Fruit fly (Drosophila melanogaster) whole organism, embryonic: ENCODE measurements around the gene CG13032.

Source experiments
- Abd-B ChIP-seq: fragments of 200-800 bp; sonication (Bioruptor generic); optimal IDR thresholded peaks from 2 replicates; lab custom pipeline; 2018; ENCODE audit warnings: missing biosample characterization, mild to moderate bottlenecking, missing genetic modification characterization, moderate library complexity
- Awh ChIP-seq: fragments of 200-800 bp; sonication (Bioruptor generic); IDR thresholded peaks from 2 replicates; pipeline ENCODE4, ENCODE4 v1.3.6; 2022; ENCODE audit warnings: missing biosample characterization, missing genetic modification characterization
- B-H2 ChIP-seq: fragments of 200-800 bp; sonication (Bioruptor generic); optimal IDR thresholded peaks from 2 replicates; lab custom pipeline; 2018; ENCODE audit warnings: missing biosample characterization, mild to moderate bottlenecking, missing genetic modification characterization
- BtbVII ChIP-seq: fragments of 200-800 bp; sonication (Bioruptor generic); optimal IDR thresholded peaks from 3 replicates; lab custom pipeline; 2017; ENCODE audit warnings: missing biosample characterization, mild to moderate bottlenecking, missing genetic modification characterization
- CG12391 ChIP-seq: fragments of 200-800 bp; sonication (Bioruptor generic); optimal IDR thresholded peaks from 3 replicates; lab custom pipeline; 2018; ENCODE audit warnings: missing biosample characterization, mild to moderate bottlenecking, missing genetic modification characterization, moderate library complexity
- CG16815 ChIP-seq: fragments of 200-800 bp; sonication (Bioruptor generic); optimal IDR thresholded peaks from 3 replicates; lab custom pipeline; 2017; ENCODE audit warnings: missing biosample characterization, mild to moderate bottlenecking, missing genetic modification characterization
- CG17359 ChIP-seq: fragments of 200-800 bp; sonication (Bioruptor generic); optimal IDR thresholded peaks from 3 replicates; lab custom pipeline; 2018; ENCODE audit warnings: missing biosample characterization, mild to moderate bottlenecking, missing genetic modification characterization, moderate library complexity
- CG17829 ChIP-seq: fragments of 200-800 bp; optimal IDR thresholded peaks from 2 replicates; lab custom pipeline; 2019; ENCODE audit warnings: missing biosample characterization, mild to moderate bottlenecking, missing genetic modification characterization, moderate library complexity
- CG1832 ChIP-seq: fragments of 200-800 bp; sonication (Bioruptor generic); optimal IDR thresholded peaks from 2 replicates; lab custom pipeline; 2017; ENCODE audit warnings: missing biosample characterization, mild to moderate bottlenecking, missing genetic modification characterization, inconsistent platforms
- CG31388 ChIP-seq: fragments of 200-800 bp; sonication (Bioruptor generic); optimal IDR thresholded peaks from 2 replicates; lab custom pipeline; 2016; ENCODE audit warnings: missing biosample characterization, missing genetic modification characterization
- CG3163 ChIP-seq: fragments of 200-800 bp; sonication (Bioruptor generic); optimal IDR thresholded peaks from 3 replicates; lab custom pipeline; 2016; ENCODE audit warnings: missing biosample characterization, missing genetic modification characterization
- CG5245 ChIP-seq: fragments of 200-800 bp; sonication (Bioruptor generic); optimal IDR thresholded peaks from 3 replicates; lab custom pipeline; 2016; ENCODE audit warnings: missing biosample characterization, missing genetic modification characterization
- CG7745 ChIP-seq: fragments of 200-800 bp; sonication (Bioruptor generic); optimal IDR thresholded peaks from 2 replicates; lab custom pipeline; 2018; ENCODE audit warnings: missing biosample characterization, mild to moderate bottlenecking, missing genetic modification characterization, moderate library complexity
- CHES-1-like ChIP-seq: fragments of 200-800 bp; sonication (Bioruptor generic); optimal IDR thresholded peaks from 2 replicates; lab custom pipeline; 2016; ENCODE audit warnings: missing biosample characterization, missing genetic modification characterization
- CTCF ChIP-seq: fragments of 200-800 bp; sonication (Bioruptor generic); optimal IDR thresholded peaks from 2 replicates; lab custom pipeline; 2017; ENCODE audit warnings: missing biosample characterization, mild to moderate bottlenecking, missing genetic modification characterization, moderate library complexity
- CrebB ChIP-seq: fragments of 200-800 bp; sonication (Bioruptor generic); optimal IDR thresholded peaks from 3 replicates; lab custom pipeline; 2018; ENCODE audit warnings: missing biosample characterization, mild to moderate bottlenecking, missing genetic modification characterization
- D19A ChIP-seq: fragments of 200-800 bp; optimal IDR thresholded peaks from 3 replicates; lab custom pipeline; 2019; ENCODE audit warnings: missing biosample characterization, mild to moderate bottlenecking, missing genetic modification characterization, moderate library complexity
- Dp ChIP-seq: fragments of 200-800 bp; sonication (Bioruptor generic); optimal IDR thresholded peaks from 2 replicates; lab custom pipeline; 2018; ENCODE audit warnings: missing biosample characterization, mild to moderate bottlenecking, missing genetic modification characterization, moderate library complexity
- Fer1 ChIP-seq: fragments of 200-800 bp; sonication (Bioruptor generic); optimal IDR thresholded peaks from 2 replicates; lab custom pipeline; 2017; ENCODE audit warnings: missing biosample characterization, mild to moderate bottlenecking, missing genetic modification characterization
- Hmx ChIP-seq: fragments of 200-800 bp; sonication (Bioruptor generic); optimal IDR thresholded peaks from 2 replicates; lab custom pipeline; 2016; ENCODE audit warnings: missing biosample characterization, missing genetic modification characterization
- MESR4 ChIP-seq: fragments of 200-800 bp; sonication (Bioruptor generic); optimal IDR thresholded peaks from 2 replicates; lab custom pipeline; 2018; ENCODE audit warnings: missing biosample characterization, mild to moderate bottlenecking, missing genetic modification characterization, moderate library complexity
- Myb ChIP-seq: fragments of 200-800 bp; sonication (Bioruptor generic); optimal IDR thresholded peaks from 2 replicates; lab custom pipeline; 2016; ENCODE audit warnings: missing biosample characterization, missing genetic modification characterization
- NFAT ChIP-seq: fragments of 200-800 bp; sonication (Bioruptor generic); IDR thresholded peaks from 2 replicates; pipeline ENCODE4 v1.3.6; 2022; ENCODE audit warnings: missing biosample characterization, missing genetic modification characterization
- Nf-YB ChIP-seq: fragments of 200-800 bp; sonication (Bioruptor generic); optimal IDR thresholded peaks from 3 replicates; lab custom pipeline; 2019; ENCODE audit warnings: missing biosample characterization, mild to moderate bottlenecking, missing genetic modification characterization, moderate library complexity
- Oaz ChIP-seq: fragments of 200-800 bp; sonication (Bioruptor generic); IDR thresholded peaks from 2 replicates; pipeline ENCODE4 v1.3.6; 2022; ENCODE audit warnings: missing biosample characterization, missing genetic modification characterization
- Tbp ChIP-seq: fragments of >200 bp; optimal IDR thresholded peaks from 2 replicates; lab custom pipeline; 2018; ENCODE audit warnings: missing biosample characterization, missing genetic modification characterization
- Trl ChIP-seq, 3 experiments: fragments of >200 bp in 2 of 3; fragments of 200-800 bp in 1 of 3; sonication (Bioruptor generic) in 1 of 3; optimal IDR thresholded peaks; 2 replicates in 1 of 3; 3 replicates in 2 of 3; lab custom pipeline; 2016 to 2017; ENCODE audit warnings: missing biosample characterization in 1 of 3, missing genetic modification characterization in 1 of 3
- ato ChIP-seq: fragments of 200-800 bp; sonication (Bioruptor generic); IDR thresholded peaks from 2 replicates; pipeline ENCODE4 v1.3.6; 2022; ENCODE audit warnings: missing biosample characterization, missing genetic modification characterization; ENCODE audit not compliant: partially characterized antibody
- chm ChIP-seq: fragments of 200-800 bp; sonication (Bioruptor generic); IDR thresholded peaks from 2 replicates; pipeline ENCODE4 v1.3.6; 2022; ENCODE audit warnings: missing biosample characterization, missing genetic modification characterization
- corto ChIP-seq: fragments of 200-800 bp; sonication (Bioruptor generic); optimal IDR thresholded peaks from 2 replicates; lab custom pipeline; 2016; ENCODE audit warnings: missing biosample characterization, mild to moderate bottlenecking, missing genetic modification characterization, moderate library complexity
- dmrt99B ChIP-seq: fragments of 200-800 bp; sonication (Bioruptor generic); optimal IDR thresholded peaks from 2 replicates; lab custom pipeline; 2018; ENCODE audit warnings: missing biosample characterization, mild to moderate bottlenecking, missing genetic modification characterization, moderate library complexity
- dpn ChIP-seq, 2 experiments: fragments of 200-800 bp; sonication (Bioruptor generic); optimal IDR thresholded peaks; 3 replicates each; lab custom pipeline; 2016; ENCODE audit warnings: missing biosample characterization in 2 of 2, missing genetic modification characterization in 2 of 2
- fd102C ChIP-seq: fragments of 200-800 bp; sonication (Bioruptor generic); optimal IDR thresholded peaks from 2 replicates; lab custom pipeline; 2018; ENCODE audit warnings: missing biosample characterization, mild to moderate bottlenecking, missing genetic modification characterization, moderate library complexity
- fd96Cb ChIP-seq: fragments of 200-800 bp; sonication (Bioruptor generic); optimal IDR thresholded peaks from 2 replicates; lab custom pipeline; 2018; ENCODE audit warnings: missing biosample characterization, mild to moderate bottlenecking, missing genetic modification characterization, moderate library complexity
- gsb-n ChIP-seq: fragments of 200-800 bp; sonication (Bioruptor generic); optimal IDR thresholded peaks from 3 replicates; lab custom pipeline; 2018; ENCODE audit warnings: missing biosample characterization, mild to moderate bottlenecking, missing genetic modification characterization
- kay ChIP-seq: fragments of 200-800 bp; sonication (Bioruptor generic); optimal IDR thresholded peaks from 2 replicates; lab custom pipeline; 2016; ENCODE audit warnings: missing biosample characterization, missing genetic modification characterization
- knrl ChIP-seq: fragments of 200-800 bp; sonication (Bioruptor generic); IDR thresholded peaks from 3 replicates; pipeline ENCODE4 v1.3.6; 2022; ENCODE audit warnings: missing biosample characterization, missing genetic modification characterization; ENCODE audit not compliant: partially characterized antibody
- lmd ChIP-seq: fragments of 200-800 bp; sonication (Bioruptor generic); IDR thresholded peaks from 2 replicates; pipeline ENCODE4 v1.3.6; 2022; ENCODE audit warnings: missing biosample characterization, missing genetic modification characterization
- pfk ChIP-seq: fragments of 200-800 bp; sonication (Bioruptor generic); optimal IDR thresholded peaks from 2 replicates; lab custom pipeline; 2018; ENCODE audit warnings: missing biosample characterization, mild to moderate bottlenecking, missing genetic modification characterization, moderate library complexity
- pum ChIP-seq: fragments of 200-800 bp; sonication (Bioruptor generic); optimal IDR thresholded peaks from 2 replicates; lab custom pipeline; 2016; ENCODE audit warnings: missing biosample characterization, missing genetic modification characterization
- sd ChIP-seq: fragments of 200-800 bp; sonication (Bioruptor generic); optimal IDR thresholded peaks from 3 replicates; lab custom pipeline; 2018; ENCODE audit warnings: missing biosample characterization, mild to moderate bottlenecking, missing genetic modification characterization, moderate library complexity
- sima ChIP-seq: fragments of 200-800 bp; sonication (Bioruptor generic); optimal IDR thresholded peaks from 2 replicates; lab custom pipeline; 2016; ENCODE audit warnings: missing biosample characterization, missing genetic modification characterization
- so ChIP-seq: fragments of 200-800 bp; sonication (Bioruptor generic); IDR thresholded peaks from 3 replicates; pipeline ENCODE4 v1.3.6; 2022; ENCODE audit warnings: missing biosample characterization, missing genetic modification characterization
- stc ChIP-seq: fragments of 200-800 bp; sonication (Bioruptor generic); IDR thresholded peaks from 2 replicates; pipeline ENCODE4 v1.3.6; 2022; ENCODE audit warnings: missing biosample characterization, missing genetic modification characterization
- tgo ChIP-seq: fragments of 200-800 bp; sonication (Bioruptor generic); IDR thresholded peaks from 3 replicates; pipeline ENCODE4 v1.3.6; 2022; ENCODE audit warnings: missing biosample characterization, missing genetic modification characterization
- tll ChIP-seq, 2 experiments: fragments of 200-800 bp in 1 of 2; fragments of >200 bp in 1 of 2; sonication (Bioruptor generic) in 1 of 2; optimal IDR thresholded peaks; 2 replicates each; lab custom pipeline; 2017 to 2019; ENCODE audit warnings: missing biosample characterization in 2 of 2, missing genetic modification characterization in 2 of 2, mild to moderate bottlenecking in 1 of 2, moderate library complexity in 1 of 2
- toy ChIP-seq: fragments of 200-800 bp; sonication (Bioruptor generic); IDR thresholded peaks from 2 replicates; pipeline ENCODE4 v1.3.6; 2022; ENCODE audit warnings: missing biosample characterization, missing genetic modification characterization
- twi ChIP-seq: fragments of 200-800 bp; optimal IDR thresholded peaks from 2 replicates; lab custom pipeline; 2019; ENCODE audit warnings: missing biosample characterization, mild to moderate bottlenecking, missing genetic modification characterization, moderate library complexity
- zfh2 ChIP-seq: fragments of 200-800 bp; sonication (Bioruptor generic); optimal IDR thresholded peaks from 2 replicates; lab custom pipeline; 2016; ENCODE audit warnings: missing biosample characterization, missing genetic modification characterization

CG13032 gene

dm6 chr3L:16711430-16712228, 37.9 kb downstream of the CG13032 start, which contains the start of the genes CG43954, Lasp and Dab (continued):
- TF ChIP-seq sima = no peak
- TF ChIP-seq pum (GFP tag; lab: Kevin White, UChicago) = no peak
- TF ChIP-seq CG1832 (GFP tag; lab: Kevin White, UChicago) = no peak
- TF ChIP-seq pfk = peak; percentile 62
- peak; percentile 82 for TF ChIP-seq NFAT (GFP tag; lab: Robert Waterston, UW)
- no peak for TF ChIP-seq Tbp (GFP tag; lab: Kevin White, UChicago)
- peak; percentile 5 for TF ChIP-seq CG7745 (tag; lab: Kevin White, UChicago)
- no peak for TF ChIP-seq CG16815 (GFP tag; lab: Kevin White, UChicago)
- peak; percentile 59 for TF ChIP-seq Fer1 (GFP tag; lab: Kevin White, UChicago)
- peak; percentile 27 for TF ChIP-seq CG17829
- peak; percentile 55 for TF ChIP-seq sd (tag; lab: Kevin White, UChicago)
- peak; percentile 34 for TF ChIP-seq fd102C (GFP tag; lab: Kevin White, UChicago)
- no peak; the same call in 2 of the 3 replicates for TF ChIP-seq tgo
- TF ChIP-seq CG17359 (tag; lab: Kevin White, UChicago) = peak; percentile 22
- peak; percentile 84 for TF ChIP-seq chm (GFP tag; lab: Robert Waterston, UW)
- no peak for TF ChIP-seq D19A
- no peak for TF ChIP-seq Nf-YB (GFP tag; lab: Kevin White, UChicago)
- TF ChIP-seq zfh2 = no peak
- peak; percentile 9 for TF ChIP-seq dmrt99B (tag; lab: Kevin White, UChicago)
- TF ChIP-seq kay (GFP tag; lab: Kevin White, UChicago) = no peak
- TF ChIP-seq knrl (GFP tag; lab: Robert Waterston, UW) = peak; percentile 47; the same call in 2 of the 3 replicates
- TF ChIP-seq stc = peak; percentile 60
- TF ChIP-seq B-H2 (GFP tag; lab: Kevin White, UChicago) = peak; percentile 47
- TF ChIP-seq CG3163 (GFP tag; lab: Kevin White, UChicago) = peak; percentile 28
- peak; percentile 26 for TF ChIP-seq CG12391 (tag; lab: Kevin White, UChicago)
- no peak for TF ChIP-seq Trl (optimal IDR thresholded peaks at IDR 0.05; lab: Kevin White, UChicago)
- no peak for TF ChIP-seq Trl (GFP tag; optimal IDR thresholded peaks at IDR 0.05; lab: Kevin White, UChicago)
- TF ChIP-seq Hmx (GFP tag; lab: Kevin White, UChicago) = no peak
- peak; percentile 49 for TF ChIP-seq ato
- peak; percentile 44 for TF ChIP-seq MESR4 (GFP tag; lab: Kevin White, UChicago)
- TF ChIP-seq Abd-B (GFP tag; lab: Kevin White, UChicago) = no peak
- TF ChIP-seq gsb-n (tag; lab: Kevin White, UChicago) = peak; percentile 40
- peak; percentile 52 for TF ChIP-seq BtbVII (GFP tag; lab: Kevin White, UChicago)
- TF ChIP-seq CG31388 (GFP tag; lab: Kevin White, UChicago) = no peak
- TF ChIP-seq CG5245 = no peak
- TF ChIP-seq CrebB (tag; lab: Kevin White, UChicago) = peak; percentile 62
- TF ChIP-seq Dp (GFP tag; lab: Kevin White, UChicago) = peak; percentile 79
- peak; percentile 17 to 35 for TF ChIP-seq dpn (GFP tag; optimal IDR thresholded peaks at IDR 0.05; lab: Kevin White, UChicago)
- TF ChIP-seq CTCF = peak; percentile 96
- TF ChIP-seq fd96Cb (tag; lab: Kevin White, UChicago) = no peak
- TF ChIP-seq corto = no peak
- TF ChIP-seq lmd (GFP tag; lab: Robert Waterston, UW) = no peak
- TF ChIP-seq Myb (GFP tag; lab: Kevin White, UChicago) = peak; percentile 95
- no peak for TF ChIP-seq toy (GFP tag; lab: Robert Waterston, UW)
- no peak for TF ChIP-seq CHES-1-like (GFP tag; lab: Kevin White, UChicago)
- TF ChIP-seq so (GFP tag; lab: Robert Waterston, UW) = peak; percentile 60; the same call in 2 of the 3 replicates
- no peak for TF ChIP-seq Oaz (GFP tag; lab: Robert Waterston, UW)
- TF ChIP-seq twi (tag; lab: Kevin White, UChicago) = no peak
- peak; percentile 9; the same call in 1 of the 2 replicates for TF ChIP-seq Awh (GFP tag; lab: Robert Waterston, UW)
- TF ChIP-seq tll (GFP tag; optimal IDR thresholded peaks at IDR 0.05; lab: Kevin White, UChicago) = no peak
